Worm (Caenorhabditis elegans) whole organism, L3 larva: ENCODE measurements around the gene F57G4.11.
"Not testable (repeated sequence)": the region's sequence is repeated elsewhere in the genome, so short reads cannot be mapped to it uniquely, and the experiment has no call there.

Source experiments
- ZK546.5 ChIP-seq: sonication (generic microtip); optimal IDR thresholded peaks from 2 replicates; lab custom pipeline; 2017; ENCODE audit warnings: missing biosample characterization, missing genetic modification characterization
- aly-2 ChIP-seq: fragments of 150-350 bp; optimal IDR thresholded peaks from 2 replicates; lab custom pipeline; 2014; ENCODE audit warnings: missing biosample characterization, missing genetic modification characterization
- ama-1 ChIP-seq: fragments of 150-350 bp; optimal IDR thresholded peaks from 2 replicates; lab custom pipeline; 2018
- ceh-16 ChIP-seq: sonication (generic microtip); optimal IDR thresholded peaks from 2 replicates; lab custom pipeline; 2017; ENCODE audit warnings: missing biosample characterization, missing genetic modification characterization
- ceh-28 ChIP-seq: fragments of 150-350 bp; optimal IDR thresholded peaks from 2 replicates; lab custom pipeline; 2014; ENCODE audit warnings: missing biosample characterization, missing genetic modification reagents, missing genetic modification characterization
- ceh-82 ChIP-seq: fragments of 150-350 bp; optimal IDR thresholded peaks from 2 replicates; lab custom pipeline; 2014; ENCODE audit warnings: missing biosample characterization, missing genetic modification characterization
- daf-12 ChIP-seq: fragments of 150-350 bp; optimal IDR thresholded peaks from 2 replicates; lab custom pipeline; 2014; ENCODE audit warnings: missing biosample characterization, missing genetic modification reagents, missing genetic modification characterization
- egl-27 ChIP-seq: sonication (generic microtip); optimal IDR thresholded peaks from 4 replicates; lab custom pipeline; 2017; ENCODE audit warnings: missing biosample characterization, missing genetic modification reagents, missing genetic modification characterization
- elt-1 ChIP-seq: fragments of 150-350 bp; optimal IDR thresholded peaks from 2 replicates; lab custom pipeline; 2014; ENCODE audit warnings: missing biosample characterization, missing genetic modification characterization
- elt-3 ChIP-seq, 3 experiments: fragments of 150-350 bp in 1 of 3; sonication (generic microtip) in 2 of 3; optimal IDR thresholded peaks; 2 replicates in 2 of 3; 4 replicates in 1 of 3; lab custom pipeline; 2014 to 2017; ENCODE audit warnings: missing biosample characterization in 3 of 3, missing genetic modification characterization in 3 of 3
- fkh-10 ChIP-seq: sonication (generic microtip); optimal IDR thresholded peaks from 2 replicates; lab custom pipeline; 2017; ENCODE audit warnings: missing biosample characterization, missing genetic modification reagents, missing genetic modification characterization
- fkh-2 ChIP-seq: fragments of 150-350 bp; optimal IDR thresholded peaks from 2 replicates; lab custom pipeline; 2014; ENCODE audit warnings: missing biosample characterization, missing genetic modification reagents, missing genetic modification characterization
- fos-1 ChIP-seq: fragments of 150-350 bp; optimal IDR thresholded peaks from 2 replicates; lab custom pipeline; 2014; ENCODE audit warnings: missing biosample characterization, missing genetic modification characterization
- jun-1 ChIP-seq: fragments of 150-350 bp; optimal IDR thresholded peaks from 2 replicates; lab custom pipeline; 2014; ENCODE audit warnings: missing biosample characterization, missing genetic modification reagents, missing genetic modification characterization
- lin-15B ChIP-seq: fragments of 150-350 bp; optimal IDR thresholded peaks from 2 replicates; lab custom pipeline; 2014; ENCODE audit warnings: missing biosample characterization, missing genetic modification characterization
- lin-39 ChIP-seq: fragments of 150-350 bp; optimal IDR thresholded peaks from 2 replicates; lab custom pipeline; 2018; ENCODE audit warnings: missing biosample characterization, missing genetic modification reagents, missing genetic modification characterization
- lsy-12 ChIP-seq: sonication (generic microtip); optimal IDR thresholded peaks from 2 replicates; lab custom pipeline; 2016; ENCODE audit warnings: mild to moderate bottlenecking, missing genetic modification characterization, missing compliant biosample characterization
- mdl-1 ChIP-seq: fragments of 150-350 bp; optimal IDR thresholded peaks from 2 replicates; lab custom pipeline; 2014; ENCODE audit warnings: missing biosample characterization, missing genetic modification characterization
- mml-1 ChIP-seq: fragments of 150-350 bp; sonication (generic microtip); optimal IDR thresholded peaks from 3 replicates; lab custom pipeline; 2014; ENCODE audit warnings: missing biosample characterization, missing genetic modification characterization
- nhr-11 ChIP-seq: fragments of 150-350 bp; optimal IDR thresholded peaks from 2 replicates; lab custom pipeline; 2014; ENCODE audit warnings: missing biosample characterization, missing genetic modification characterization
- nhr-12 ChIP-seq: fragments of 150-350 bp; optimal IDR thresholded peaks from 2 replicates; lab custom pipeline; 2014; ENCODE audit warnings: missing biosample characterization, missing genetic modification characterization
- nhr-23 ChIP-seq: fragments of 150-350 bp; optimal IDR thresholded peaks from 2 replicates; lab custom pipeline; 2014; ENCODE audit warnings: missing biosample characterization, missing genetic modification reagents, missing genetic modification characterization
- nhr-237 ChIP-seq: fragments of 150-350 bp; optimal IDR thresholded peaks from 2 replicates; lab custom pipeline; 2014; ENCODE audit warnings: missing biosample characterization, missing genetic modification characterization
- nhr-25 ChIP-seq: sonication (generic microtip); optimal IDR thresholded peaks from 2 replicates; lab custom pipeline; 2017; ENCODE audit warnings: missing biosample characterization, missing genetic modification characterization
- nhr-28 ChIP-seq: fragments of 150-350 bp; optimal IDR thresholded peaks from 2 replicates; lab custom pipeline; 2014; ENCODE audit warnings: missing biosample characterization, missing genetic modification characterization
- nhr-43 ChIP-seq: sonication (generic microtip); optimal IDR thresholded peaks from 2 replicates; lab custom pipeline; 2016; ENCODE audit warnings: mild to moderate bottlenecking, missing genetic modification characterization, missing compliant biosample characterization; ENCODE audit not compliant: poor library complexity, severe bottlenecking
- nhr-76 ChIP-seq: fragments of 150-350 bp; sonication (generic microtip); optimal IDR thresholded peaks from 5 replicates; lab custom pipeline; 2014; ENCODE audit warnings: missing biosample characterization, missing genetic modification characterization
- nhr-77 ChIP-seq: fragments of 150-350 bp; optimal IDR thresholded peaks from 2 replicates; lab custom pipeline; 2014; ENCODE audit warnings: missing biosample characterization, missing genetic modification characterization
- pqm-1 ChIP-seq: fragments of 150-350 bp; optimal IDR thresholded peaks from 2 replicates; lab custom pipeline; 2017; ENCODE audit warnings: missing biosample characterization, missing genetic modification characterization, inconsistent platforms
- skn-1 ChIP-seq: fragments of 150-350 bp; optimal IDR thresholded peaks from 2 replicates; lab custom pipeline; 2014; ENCODE audit warnings: missing biosample characterization, missing genetic modification characterization
- snpc-4 ChIP-seq: fragments of 150-350 bp; optimal IDR thresholded peaks from 2 replicates; lab custom pipeline; 2014; ENCODE audit warnings: missing biosample characterization, missing genetic modification characterization
- tbx-2 ChIP-seq: sonication (generic microtip); optimal IDR thresholded peaks from 2 replicates; lab custom pipeline; 2016; ENCODE audit warnings: mild to moderate bottlenecking, missing genetic modification characterization, missing compliant biosample characterization
- unc-39 ChIP-seq: sonication (generic microtip); optimal IDR thresholded peaks from 4 replicates; lab custom pipeline; 2017; ENCODE audit warnings: missing biosample characterization, missing genetic modification characterization
- unc-62 ChIP-seq: fragments of 150-350 bp; sonication (generic microtip); optimal IDR thresholded peaks from 4 replicates; lab custom pipeline; 2014; ENCODE audit warnings: missing biosample characterization, missing genetic modification reagents, missing genetic modification characterization
- ztf-11 ChIP-seq: fragments of 150-350 bp; optimal IDR thresholded peaks from 2 replicates; lab custom pipeline; 2014; ENCODE audit warnings: missing biosample characterization, missing genetic modification characterization
- ztf-4 ChIP-seq: fragments of 150-350 bp; optimal IDR thresholded peaks from 2 replicates; lab custom pipeline; 2014; ENCODE audit warnings: missing biosample characterization, missing genetic modification characterization

The F57G4.11 gene

DNA sequence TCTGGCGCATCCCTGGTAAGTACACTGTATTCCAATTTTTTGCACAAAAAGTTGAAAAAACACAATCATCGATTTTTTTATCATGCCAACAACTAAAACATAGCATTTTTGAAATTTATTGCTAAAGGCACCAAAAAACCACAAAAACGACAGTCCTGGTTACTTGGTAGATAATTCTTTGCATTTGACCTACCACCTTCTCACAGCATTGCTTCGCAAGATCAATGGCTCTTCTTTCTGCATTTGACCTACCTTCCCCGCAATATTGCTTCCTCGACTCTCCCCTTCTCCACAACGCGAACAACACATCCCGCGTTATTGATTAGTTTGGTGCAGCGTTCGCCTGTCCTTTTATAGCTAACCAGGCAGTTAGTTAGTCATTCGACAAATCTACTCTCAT lies 23.5 kb upstream of the F57G4.11 start, which contains the start of gene ztf-25:
Gene ztf-25, plus strand, starts transcription at position 301 of the 400 bp plus-strand sequence.
- TF ChIP-seq nhr-43 (tag; lab: Kevin White, UChicago) (no peak), nhr-11 (no peak), daf-12 (no peak), nhr-23 (tag; lab: Kevin White, UChicago) (no peak), egl-27 (tag; lab: Kevin White, UChicago) (no peak), pqm-1 (tag; lab: Kevin White, UChicago) (no peak), elt-3 (tag; optimal IDR thresholded peaks at IDR 0.05; lab: Kevin White, UChicago) (no peak), snpc-4 (tag; lab: Kevin White, UChicago) (no peak), unc-39 (tag; lab: Kevin White, UChicago) (no peak)

DNA sequence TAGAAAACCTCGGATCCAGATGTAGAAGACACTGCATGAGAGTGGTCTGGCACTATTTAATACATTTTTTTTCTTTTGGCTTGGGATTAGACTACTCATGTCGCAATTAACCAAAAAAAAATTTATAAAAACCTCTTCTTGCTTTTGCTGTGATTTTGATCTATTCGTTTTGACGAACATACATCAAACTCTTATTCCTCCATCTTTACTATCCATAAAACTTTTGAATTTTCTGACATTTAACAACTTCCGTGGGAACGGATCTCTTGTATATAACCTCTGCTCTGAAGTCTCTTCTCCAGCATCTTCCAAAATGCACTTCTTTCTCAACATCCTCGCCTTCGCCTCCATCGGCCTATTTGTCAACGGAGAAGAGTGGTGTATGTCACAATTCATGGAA lies 19.0 kb upstream of the F57G4.11 start, which contains the start of gene Y6G8.16:
Gene Y6G8.16, plus strand, starts transcription at position 301 of the 400 bp plus-strand sequence.
- TF ChIP-seq elt-1 (tag; lab: Kevin White, UChicago); egl-27 (tag; lab: Kevin White, UChicago); aly-2: not testable (repeated sequence)
- TF ChIP-seq, all 47 proteins: peak for 0; not testable (repeated sequence) for 47

DNA sequence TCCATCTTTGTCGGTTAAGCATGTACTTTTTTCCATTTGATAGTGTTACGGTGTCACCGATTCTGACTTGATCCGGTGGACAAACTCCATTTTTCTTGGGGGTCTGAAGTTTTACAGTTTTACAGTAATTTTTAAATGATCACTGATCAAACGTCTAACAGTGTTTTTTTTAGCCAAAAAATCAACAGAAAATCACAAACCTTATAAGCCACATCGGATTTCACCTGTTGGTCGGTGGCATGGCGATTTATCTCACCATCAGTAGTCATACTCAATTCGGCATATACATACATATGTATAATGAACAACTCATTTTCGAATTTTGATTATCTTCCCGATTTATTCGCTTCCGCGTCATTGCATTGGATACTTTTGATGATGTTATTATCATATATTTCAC lies 17.2 kb upstream of the F57G4.11 start, which contains the start of gene srz-91:
Gene srz-91, plus strand, starts transcription at position 301 of the 400 bp plus-strand sequence.
- no peak for TF ChIP-seq nhr-77
- TF ChIP-seq nhr-12 (tag; lab: Kevin White, UChicago): no peak
- TF ChIP-seq nhr-11: no peak
- TF ChIP-seq nhr-76 (tag; lab: Kevin White, UChicago): no peak
- no peak for TF ChIP-seq ceh-16 (tag; lab: Kevin White, UChicago)
- no peak for TF ChIP-seq skn-1 (tag; lab: Kevin White, UChicago)
- TF ChIP-seq tbx-2 (tag; lab: Kevin White, UChicago): no peak
- no peak for TF ChIP-seq ztf-11 (tag; lab: Kevin White, UChicago)
- TF ChIP-seq lin-15B: no peak
- TF ChIP-seq, all 47 proteins: peak for 0

DNA sequence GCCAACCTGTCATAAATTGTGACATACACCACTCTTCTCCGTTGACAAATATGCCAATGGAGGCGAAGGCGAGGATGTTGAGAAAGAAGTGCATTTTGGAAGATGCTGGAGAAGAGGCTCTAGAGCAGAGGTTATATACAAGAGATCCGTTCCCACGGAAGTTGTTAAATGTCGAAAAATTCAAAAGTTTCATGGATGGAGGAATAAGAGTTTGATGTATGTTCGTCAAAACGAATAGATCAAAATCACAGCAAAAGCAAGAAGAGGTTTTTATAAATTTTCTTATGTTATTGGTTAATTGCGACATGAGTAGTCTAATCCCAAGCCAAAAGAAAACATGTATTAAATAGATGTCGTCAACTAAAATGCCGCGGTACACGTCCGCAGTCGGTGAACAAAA lies 14.5 kb upstream of the F57G4.11 start, which contains the start of gene Y6G8.15:
Gene Y6G8.15, minus strand, starts transcription at position 101 of the 400 bp plus-strand sequence.
- not testable (repeated sequence) for TF ChIP-seq elt-3 (tag; optimal IDR thresholded peaks at IDR 0.05; lab: Kevin White, UChicago); ztf-4 (tag; lab: Kevin White, UChicago); nhr-25 (tag; lab: Kevin White, UChicago)
- TF ChIP-seq, all 47 proteins: peak for 0; not testable (repeated sequence) for 47

DNA sequence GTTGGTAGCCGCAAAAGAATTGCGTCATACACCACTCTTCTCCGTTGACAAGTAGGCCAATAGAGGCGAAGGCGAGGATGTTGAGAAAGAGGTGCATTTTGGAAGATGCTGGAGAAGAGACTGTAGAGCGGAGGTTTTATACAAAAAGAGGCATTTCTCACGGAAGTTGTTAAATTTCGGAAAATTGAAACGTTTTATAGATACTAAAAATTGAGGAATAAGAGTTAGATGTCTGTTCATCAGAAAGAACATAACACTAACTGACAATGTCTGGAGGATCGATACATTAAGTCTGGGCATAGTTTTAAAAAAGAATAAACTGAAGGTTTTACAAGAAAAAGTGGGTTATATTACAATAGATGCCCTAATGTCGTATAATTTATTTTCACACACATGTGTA lies 10.8 kb upstream of the F57G4.11 start, which contains the start of gene Y6G8.14:
Gene Y6G8.14, minus strand, starts transcription at position 101 of the 400 bp plus-strand sequence.
- no peak for TF ChIP-seq nhr-28
- TF ChIP-seq nhr-237 (tag; lab: Kevin White, UChicago): no peak
- no peak for TF ChIP-seq nhr-23 (tag; lab: Kevin White, UChicago)
- TF ChIP-seq nhr-77: no peak
- TF ChIP-seq mml-1 (tag; lab: Kevin White, UChicago): no peak
- no peak for TF ChIP-seq mdl-1 (tag; lab: Kevin White, UChicago)
- no peak for TF ChIP-seq lin-39
- TF ChIP-seq egl-27 (tag; lab: Kevin White, UChicago): no peak
- TF ChIP-seq unc-62 (GFP tag; lab: Kevin White, UChicago): no peak
- no peak for TF ChIP-seq elt-3 (tag; optimal IDR thresholded peaks at IDR 0.05; lab: Kevin White, UChicago)
- no peak for TF ChIP-seq fos-1 (tag; lab: Kevin White, UChicago)
- TF ChIP-seq ama-1 (lab: Kevin White, UChicago): no peak
- TF ChIP-seq ZK546.5: no peak
- TF ChIP-seq nhr-25 (tag; lab: Kevin White, UChicago): no peak
- TF ChIP-seq nhr-76 (tag; lab: Kevin White, UChicago): no peak
- no peak for TF ChIP-seq ceh-82 (tag; lab: Kevin White, UChicago)
- no peak for TF ChIP-seq aly-2
- TF ChIP-seq tbx-2 (tag; lab: Kevin White, UChicago): no peak

DNA sequence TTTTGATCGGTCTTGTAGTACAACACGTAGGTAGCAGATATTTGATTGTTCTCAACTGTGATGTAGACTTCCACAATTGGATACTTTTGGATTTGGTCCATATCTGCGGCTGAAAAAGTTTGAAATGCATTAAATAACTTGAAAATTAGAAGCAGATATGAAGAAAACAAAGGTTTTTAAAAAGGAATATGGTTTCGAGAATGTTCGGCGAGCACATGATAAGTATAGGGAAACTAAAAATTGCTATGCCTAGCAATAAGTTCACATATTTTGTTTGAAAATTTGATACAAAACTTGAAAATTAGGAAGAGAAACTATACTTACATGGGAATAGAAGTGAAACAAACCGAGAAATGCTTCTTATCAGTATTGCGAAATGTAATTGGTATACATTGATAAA lies 9.4 kb upstream of the F57G4.11 start, which contains the start of gene Y6G8.5:
Gene Y6G8.5, minus strand, starts transcription at position 101 of the 400 bp plus-strand sequence.
- no peak for TF ChIP-seq fkh-10 (GFP tag; lab: Kevin White, UChicago)
- no peak for TF ChIP-seq ceh-16 (tag; lab: Kevin White, UChicago)
- TF ChIP-seq lsy-12 (tag; lab: Kevin White, UChicago): no peak
- TF ChIP-seq tbx-2 (tag; lab: Kevin White, UChicago): no peak
- no peak for TF ChIP-seq jun-1
- TF ChIP-seq nhr-43 (tag; lab: Kevin White, UChicago): no peak
- TF ChIP-seq nhr-25 (tag; lab: Kevin White, UChicago): no peak
- TF ChIP-seq ama-1 (lab: Kevin White, UChicago): no peak
- TF ChIP-seq snpc-4 (tag; lab: Kevin White, UChicago): no peak
- no peak for TF ChIP-seq fos-1 (tag; lab: Kevin White, UChicago)
- no peak for TF ChIP-seq ceh-28 (tag; lab: Kevin White, UChicago)
- TF ChIP-seq nhr-76 (tag; lab: Kevin White, UChicago): no peak
- TF ChIP-seq fkh-2 (tag; lab: Kevin White, UChicago): no peak
